Fruit fly (Drosophila melanogaster) whole organism: ENCODE data around the gene Lrr47.

Source experiments
- CG8478 ChIP-seq: fragments of >200 bp; optimal IDR thresholded peaks from 2 replicates; lab custom pipeline; 2018; ENCODE audit warnings: inconsistent platforms
- EcR ChIP-seq, 2 experiments: fragments of >200 bp; optimal IDR thresholded peaks; 2 replicates each; lab custom pipeline; 2017; ENCODE audit warnings: missing biosample characterization in 2 of 2, missing genetic modification characterization in 2 of 2, missing genetic modification reagents in 2 of 2

DNA sequence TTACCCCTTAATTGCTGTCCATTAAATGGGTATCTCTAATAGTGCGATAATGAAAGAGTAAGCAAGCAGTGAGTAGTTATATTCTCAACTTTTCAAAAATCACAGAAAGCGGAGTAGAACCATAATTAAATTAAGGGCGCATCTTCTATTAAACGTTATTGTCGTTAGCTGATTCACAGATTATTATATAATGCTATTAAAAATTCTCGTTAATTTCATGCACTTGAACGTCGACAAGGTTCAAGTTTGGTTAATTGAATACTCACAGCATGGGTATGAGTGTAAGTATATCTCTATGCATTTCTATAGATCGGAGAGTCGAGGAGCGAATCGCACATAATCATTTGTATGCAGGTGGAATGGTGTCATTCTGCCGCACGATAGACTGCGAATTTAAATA lies 6.3 kb upstream of the Lrr47 start:
- no peak for TF ChIP-seq EcR (GFP tag; optimal IDR thresholded peaks at IDR 0.05; lab: Kevin White, UChicago)
- no peak for TF ChIP-seq CG8478 (lab: Kevin White, UChicago)
